Worm (Caenorhabditis elegans) whole organism, late embryonic: Measurements from ENCODE around the gene smg-9.

Experiments used
- F13H6.1 ChIP-seq: sonication (generic microtip); optimal IDR thresholded peaks from 2 replicates; lab custom pipeline; 2016; ENCODE audit warnings: missing genetic modification characterization, missing compliant biosample characterization
- elt-2 ChIP-seq: sonication (generic microtip); optimal IDR thresholded peaks from 2 replicates; lab custom pipeline; 2016; ENCODE audit warnings: missing genetic modification reagents, missing genetic modification characterization, missing compliant biosample characterization
- hlh-8 ChIP-seq: sonication (generic microtip); optimal IDR thresholded peaks from 2 replicates; lab custom pipeline; 2016; ENCODE audit warnings: missing genotype, missing genetic modification characterization, missing compliant biosample characterization
- lin-11 ChIP-seq: fragments of 200-800 bp; sonication (Bioruptor generic); optimal IDR thresholded peaks from 2 replicates; lab custom pipeline; 2018; ENCODE audit warnings: mild to moderate bottlenecking, missing genetic modification characterization, missing compliant biosample characterization
- pag-3 ChIP-seq: sonication (generic microtip); optimal IDR thresholded peaks from 2 replicates; lab custom pipeline; 2016; ENCODE audit warnings: missing compliant biosample characterization, missing genetic modification characterization, borderline replicate concordance
- pqm-1 ChIP-seq: sonication (generic microtip); optimal IDR thresholded peaks from 2 replicates; lab custom pipeline; 2016; ENCODE audit warnings: missing genetic modification characterization, missing compliant biosample characterization
- ref-2 ChIP-seq: sonication (generic microtip); optimal IDR thresholded peaks from 2 replicates; lab custom pipeline; 2016; ENCODE audit warnings: missing genetic modification characterization, missing compliant biosample characterization

DNA sequence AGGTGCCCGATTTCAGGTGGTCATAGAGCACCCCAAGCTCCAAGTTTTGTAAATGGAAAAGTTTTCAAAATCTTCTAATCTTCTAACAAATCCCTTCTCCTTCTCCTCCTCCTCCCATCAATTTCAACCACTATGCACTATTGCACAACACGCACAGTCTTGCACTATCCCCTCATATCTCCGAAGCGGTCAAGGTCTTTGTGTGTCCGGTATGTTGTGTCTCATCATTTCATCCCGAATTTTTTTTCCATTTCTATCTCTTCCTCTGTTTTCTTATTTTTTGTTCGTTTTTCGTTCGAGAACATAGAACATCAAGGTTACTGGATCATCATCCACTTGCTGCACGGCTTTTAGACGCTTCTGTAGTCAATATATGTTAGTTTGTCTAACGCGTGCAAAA is 48.4 kb downstream of the smg-9 start:
- TF ChIP-seq pqm-1 (no peak), elt-2 (tag; lab: Kevin White, UChicago) (no peak), F13H6.1 (tag; lab: Kevin White, UChicago) (no peak), ref-2 (tag; lab: Kevin White, UChicago) (no peak), hlh-8 (tag; lab: Kevin White, UChicago) (no peak), lin-11 (tag; lab: Kevin White, UChicago) (no peak), pag-3 (no peak)
